Worm (Caenorhabditis elegans): Measurements from ENCODE around the gene cdf-2.

ce11 chrX:12492467-12492866, 25.8 kb upstream of the cdf-2 start, which contains the start of gene lips-1:
- no peak for TF ChIP-seq T22C8.4 (GFP tag; IDR thresholded peaks at IDR 0.05)
- no peak for TF ChIP-seq flt-1 (GFP tag; IDR thresholded peaks at IDR 0.05)

All from whole organism, midembryonic.